Worm (Caenorhabditis elegans): ENCODE results near the gene pqn-80.

DNA sequence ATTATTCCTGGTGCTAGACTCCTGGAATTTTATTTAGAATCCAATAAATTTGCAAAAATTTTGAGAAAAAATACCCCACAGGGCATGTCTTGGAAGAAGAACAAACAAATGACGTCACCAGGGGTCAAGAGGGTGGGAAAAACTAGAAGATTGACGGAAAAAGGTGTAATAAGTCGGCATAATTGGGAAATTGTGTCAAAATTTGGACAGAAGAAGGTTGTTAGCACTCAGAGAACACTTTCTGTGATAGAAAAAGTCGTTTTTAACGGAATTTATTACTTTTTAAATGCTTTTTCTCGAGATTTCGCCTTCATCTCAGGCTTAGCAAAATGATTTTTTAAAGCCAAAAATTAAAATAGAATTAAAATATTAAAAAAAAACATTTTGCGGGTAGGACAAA is 19.1 kb upstream of the pqn-80 start:
- TF ChIP-seq nhr-25 (tag; optimal IDR thresholded peaks at IDR 0.05) (no peak), pqm-1 (tag; optimal IDR thresholded peaks at IDR 0.05) (no peak), skn-1 (tag; optimal IDR thresholded peaks at IDR 0.05) (no peak), ceh-9 (tag; optimal IDR thresholded peaks at IDR 0.05) (no peak), ama-1 (optimal IDR thresholded peaks at IDR 0.05) (no peak), nhr-237 (tag; optimal IDR thresholded peaks at IDR 0.05) (no peak), mml-1 (tag; optimal IDR thresholded peaks at IDR 0.05) (no peak), fkh-10 (GFP tag; optimal IDR thresholded peaks at IDR 0.05) (no peak), zag-1 (tag; optimal IDR thresholded peaks at IDR 0.05) (no peak), nhr-77 (tag; optimal IDR thresholded peaks at IDR 0.05) (no peak), elt-2 (tag; optimal IDR thresholded peaks at IDR 0.05) (no peak), nhr-76 (tag; optimal IDR thresholded peaks at IDR 0.05) (no peak), ztf-11 (tag; optimal IDR thresholded peaks at IDR 0.05) (no peak)
